Worm (Caenorhabditis elegans) whole organism, L4/young adult: Measurements from ENCODE around the gene glc-4.

Experiments
- W03F9.2 ChIP-seq: fragments of 150-350 bp; optimal IDR thresholded peaks from 2 replicates; lab custom pipeline; 2014; ENCODE audit warnings: missing biosample characterization, missing genetic modification characterization
- dao-5 ChIP-seq: sonication (generic microtip); optimal IDR thresholded peaks from 2 replicates; lab custom pipeline; 2016; ENCODE audit warnings: missing genotype, missing genetic modification characterization, moderate library complexity, missing compliant biosample characterization
- him-1 ChIP-seq: sonication (generic microtip); optimal IDR thresholded peaks from 2 replicates; lab custom pipeline; 2016; ENCODE audit warnings: missing genotype, missing genetic modification reagents, missing genetic modification characterization, missing compliant biosample characterization

The glc-4 gene

ce11 chrII:7151969-7152631, 22.6 kb downstream of the glc-4 start, which contains the start of gene fust-1:
TSS of gene fust-1 (plus strand) at chrII:7152581.
- no peak for TF ChIP-seq dao-5 (tag; lab: Kevin White, UChicago)
- TF ChIP-seq W03F9.2 (tag; lab: Kevin White, UChicago) = peak; percentile 97
- TF ChIP-seq him-1 (tag; lab: Kevin White, UChicago) = peak; percentile 86

- no peak for TF ChIP-seq W03F9.2 (tag; lab: Kevin White, UChicago)
- no peak for TF ChIP-seq dao-5 (tag; lab: Kevin White, UChicago)
- TF ChIP-seq him-1 (tag; lab: Kevin White, UChicago) = no peak
Observed at ce11 chrII:7148099-7148498, 26.6 kb downstream of the glc-4 start, which contains the start of gene T07F8.1. TSS of gene T07F8.1 (plus strand) at chrII:7148399.

- TF ChIP-seq him-1 (tag; lab: Kevin White, UChicago) (no peak), W03F9.2 (tag; lab: Kevin White, UChicago) (peak; percentile 56)
Observed at ce11 chrII:7147550-7147949, 27.2 kb downstream of the glc-4 start.

ce11 chrII:7146240-7146639, 28.5 kb downstream of the glc-4 start:
- TF ChIP-seq him-1 (tag; lab: Kevin White, UChicago) (no peak), dao-5 (tag; lab: Kevin White, UChicago) (no peak), W03F9.2 (tag; lab: Kevin White, UChicago) (no peak)

- TF ChIP-seq dao-5 (tag; lab: Kevin White, UChicago) (no peak), W03F9.2 (tag; lab: Kevin White, UChicago) (no peak), him-1 (tag; lab: Kevin White, UChicago) (no peak)
Observed at ce11 chrII:7144307-7144706, 30.4 kb downstream of the glc-4 start, which contains the start of gene npr-31. TSS of gene npr-31 (plus strand) at chrII:7144607.

- TF ChIP-seq dao-5 (tag; lab: Kevin White, UChicago) = no peak
- no peak for TF ChIP-seq him-1 (tag; lab: Kevin White, UChicago)
- no peak for TF ChIP-seq W03F9.2 (tag; lab: Kevin White, UChicago)
Observed at ce11 chrII:7139064-7139463, 35.7 kb downstream of the glc-4 start.

- TF ChIP-seq dao-5 (tag; lab: Kevin White, UChicago) (no peak), him-1 (tag; lab: Kevin White, UChicago) (no peak), W03F9.2 (tag; lab: Kevin White, UChicago) (peak; percentile 47)
Observed at ce11 chrII:7131871-7132693, 42.7 kb downstream of the glc-4 start, which contains the start of the genes T07F8.4 and gld-3. TSS of gene T07F8.4 (minus strand) at chrII:7132032. TSS of gene gld-3 (plus strand) at chrII:7132643.

- TF ChIP-seq W03F9.2 (tag; lab: Kevin White, UChicago) = no peak
- no peak for TF ChIP-seq him-1 (tag; lab: Kevin White, UChicago)
- no peak for TF ChIP-seq dao-5 (tag; lab: Kevin White, UChicago)
Observed at ce11 chrII:7126457-7126856, 48.3 kb downstream of the glc-4 start, which contains the start of gene F10E7.1. TSS of gene F10E7.1 (plus strand) at chrII:7126757.

ce11 chrII:7122661-7123418, 51.9 kb downstream of the glc-4 start, which contains the start of gene F10E7.11:
TSS of gene F10E7.11 (minus strand) at chrII:7122892.
- no peak for TF ChIP-seq him-1 (tag; lab: Kevin White, UChicago)
- TF ChIP-seq dao-5 (tag; lab: Kevin White, UChicago) = no peak
- TF ChIP-seq W03F9.2 (tag; lab: Kevin White, UChicago) = no peak
